Worm (Caenorhabditis elegans): ENCODE results near the gene dyf-2.

- no peak for TF ChIP-seq flt-1 (GFP tag; IDR thresholded peaks at IDR 0.05)
- no peak for TF ChIP-seq klf-2 (GFP tag; conservative IDR thresholded peaks at IDR 0.05)
- TF ChIP-seq tab-1 (GFP tag; IDR thresholded peaks at IDR 0.05) = no peak
- TF ChIP-seq ztf-23 (GFP tag; IDR thresholded peaks at IDR 0.05) = no peak
Observed at ce11 chrIII:13630708-13631107, 55.5 kb downstream of the dyf-2 start, which contains the start of gene arrd-17.
